Fruit fly (Drosophila melanogaster) whole organism, embryonic: ENCODE results near the gene Ssu72.

ENCODE experiments used
- Adf1 ChIP-seq: fragments of 200-800 bp; sonication (Bioruptor generic); IDR thresholded peaks from 2 replicates; pipeline ENCODE4 v1.3.6; 2022; ENCODE audit warnings: missing biosample characterization, missing genetic modification characterization
- CG10565 ChIP-seq: fragments of 200-800 bp; sonication (Bioruptor generic); optimal IDR thresholded peaks from 3 replicates; lab custom pipeline; 2016; ENCODE audit warnings: missing biosample characterization, mild to moderate bottlenecking, missing genetic modification characterization
- CG12942 ChIP-seq: fragments of 200-800 bp; sonication (Bioruptor generic); optimal IDR thresholded peaks from 3 replicates; lab custom pipeline; 2016; ENCODE audit warnings: missing biosample characterization, missing genetic modification characterization
- CG14014 ChIP-seq: fragments of 200-800 bp; sonication (Bioruptor generic); IDR thresholded peaks from 2 replicates; pipeline ENCODE4 v1.3.6; 2022; ENCODE audit warnings: missing biosample characterization, missing genetic modification characterization
- CG15601 ChIP-seq: fragments of 200-800 bp; sonication (Bioruptor generic); optimal IDR thresholded peaks from 3 replicates; lab custom pipeline; 2019; ENCODE audit warnings: missing biosample characterization, mild to moderate bottlenecking, missing genetic modification characterization, moderate library complexity
- CG15696 ChIP-seq: fragments of 200-800 bp; sonication (Bioruptor generic); optimal IDR thresholded peaks from 2 replicates; lab custom pipeline; 2019; ENCODE audit warnings: missing biosample characterization, mild to moderate bottlenecking, missing genetic modification characterization, moderate library complexity
- CG1602 ChIP-seq: fragments of 200-800 bp; sonication (Bioruptor generic); optimal IDR thresholded peaks from 3 replicates; lab custom pipeline; 2016; ENCODE audit warnings: missing biosample characterization, missing genetic modification characterization
- CG17186 ChIP-seq: fragments of 200-800 bp; sonication (Bioruptor generic); optimal IDR thresholded peaks from 3 replicates; lab custom pipeline; 2017; ENCODE audit warnings: missing biosample characterization, missing genetic modification reagents, missing genetic modification characterization
- CG17612 ChIP-seq: fragments of 200-800 bp; sonication (Bioruptor generic); IDR thresholded peaks from 2 replicates; pipeline ENCODE4 v1.3.6; 2022; ENCODE audit warnings: missing biosample characterization, missing genetic modification characterization
- CG18599 ChIP-seq: fragments of 200-800 bp; sonication (Bioruptor generic); optimal IDR thresholded peaks from 3 replicates; lab custom pipeline; 2017; ENCODE audit warnings: missing biosample characterization, missing genetic modification characterization, mild to moderate bottlenecking, moderate library complexity, missing genetic modification reagents
- CG30020 ChIP-seq: fragments of 200-800 bp; optimal IDR thresholded peaks from 2 replicates; lab custom pipeline; 2019; ENCODE audit warnings: missing biosample characterization, mild to moderate bottlenecking, missing genetic modification characterization, moderate library complexity
- CG31224 ChIP-seq: fragments of 200-800 bp; sonication (Bioruptor generic); IDR thresholded peaks from 2 replicates; pipeline ENCODE4 v1.3.6; 2022; ENCODE audit warnings: missing biosample characterization, missing genetic modification characterization
- CG4707 ChIP-seq: fragments of 200-800 bp; sonication (Bioruptor generic); optimal IDR thresholded peaks from 2 replicates; lab custom pipeline; 2018; ENCODE audit warnings: missing biosample characterization, mild to moderate bottlenecking, missing genetic modification characterization, moderate library complexity
- CG6175 ChIP-seq: fragments of 200-800 bp; sonication (Bioruptor generic); IDR thresholded peaks from 3 replicates; pipeline ENCODE4 v1.3.6; 2022; ENCODE audit warnings: missing biosample characterization, missing genetic modification characterization
- CG8924 ChIP-seq: fragments of 200-800 bp; optimal IDR thresholded peaks from 3 replicates; lab custom pipeline; 2019; ENCODE audit warnings: missing biosample characterization, mild to moderate bottlenecking, missing genetic modification characterization, moderate library complexity
- CG9876 ChIP-seq: fragments of 200-800 bp; sonication (Bioruptor generic); optimal IDR thresholded peaks from 2 replicates; lab custom pipeline; 2016; ENCODE audit warnings: missing biosample characterization, missing genetic modification characterization
- Deaf1 ChIP-seq: fragments of 200-800 bp; optimal IDR thresholded peaks from 3 replicates; lab custom pipeline; 2019; ENCODE audit warnings: missing biosample characterization, mild to moderate bottlenecking, missing genetic modification characterization, moderate library complexity
- Dp ChIP-seq: fragments of 200-800 bp; sonication (Bioruptor generic); optimal IDR thresholded peaks from 2 replicates; lab custom pipeline; 2018; ENCODE audit warnings: missing biosample characterization, mild to moderate bottlenecking, missing genetic modification characterization, moderate library complexity
- GATAe ChIP-seq: fragments of 200-800 bp; sonication (Bioruptor generic); conservative IDR thresholded peaks from 2 replicates; pipeline ENCODE4 v1.3.6; 2022; ENCODE audit warnings: missing biosample characterization, missing genetic modification characterization
- Gsc ChIP-seq: fragments of 200-800 bp; sonication (Bioruptor generic); IDR thresholded peaks from 2 replicates; pipeline ENCODE4 v1.3.6; 2022; ENCODE audit warnings: missing biosample characterization, missing genetic modification characterization
- HLH4C ChIP-seq: fragments of 200-800 bp; sonication (Bioruptor generic); IDR thresholded peaks from 3 replicates; pipeline ENCODE4 v1.3.6; 2022; ENCODE audit warnings: missing biosample characterization, missing genetic modification characterization; ENCODE audit not compliant: partially characterized antibody
- HmgD ChIP-seq: fragments of 200-800 bp; sonication (Bioruptor generic); optimal IDR thresholded peaks from 3 replicates; lab custom pipeline; 2016; ENCODE audit warnings: missing biosample characterization, missing genetic modification characterization
- HmgZ ChIP-seq: fragments of 200-800 bp; sonication (Bioruptor generic); optimal IDR thresholded peaks from 2 replicates; lab custom pipeline; 2018; ENCODE audit warnings: missing biosample characterization, mild to moderate bottlenecking, missing genetic modification characterization
- Hr39 ChIP-seq: fragments of >200 bp; optimal IDR thresholded peaks from 2 replicates; lab custom pipeline; 2017
- MBD-R2 ChIP-seq: fragments of 200-800 bp; sonication (Bioruptor generic); IDR thresholded peaks from 2 replicates; pipeline ENCODE4 v1.3.6; 2022; ENCODE audit warnings: missing biosample characterization, missing genetic modification characterization
- Rfx ChIP-seq: fragments of 200-800 bp; sonication (Bioruptor generic); IDR thresholded peaks from 2 replicates; pipeline ENCODE4 v1.3.6; 2022; ENCODE audit warnings: missing biosample characterization, missing genetic modification characterization
- Side ChIP-seq: fragments of 200-800 bp; sonication (Bioruptor generic); optimal IDR thresholded peaks from 2 replicates; lab custom pipeline; 2016; ENCODE audit warnings: missing biosample characterization, missing genetic modification characterization
- Stat92E ChIP-seq, 3 experiments: fragments of >200 bp in 2 of 3; fragments of 200-800 bp in 1 of 3; sonication (Bioruptor generic) in 1 of 3; optimal IDR thresholded peaks; 2 replicates each; lab custom pipeline; 2017 to 2019; ENCODE audit warnings: missing biosample characterization in 3 of 3, missing genetic modification characterization in 3 of 3, mild to moderate bottlenecking in 1 of 3, moderate library complexity in 1 of 3
- abd-A ChIP-seq: fragments of 200-800 bp; sonication (Bioruptor generic); optimal IDR thresholded peaks from 3 replicates; lab custom pipeline; 2019; ENCODE audit warnings: missing biosample characterization, mild to moderate bottlenecking, missing genetic modification characterization, moderate library complexity
- aop ChIP-seq: fragments of 200-800 bp; sonication (Bioruptor generic); IDR thresholded peaks from 2 replicates; pipeline ENCODE4 v1.3.6; 2022; ENCODE audit warnings: missing biosample characterization, missing genetic modification characterization
- ap ChIP-seq: fragments of 200-800 bp; sonication (Bioruptor generic); IDR thresholded peaks from 2 replicates; pipeline ENCODE4 v1.3.6; 2022; ENCODE audit warnings: missing biosample characterization, missing genetic modification characterization
- ash1 ChIP-seq: fragments of 200-800 bp; sonication (Bioruptor generic); optimal IDR thresholded peaks from 2 replicates; lab custom pipeline; 2018; ENCODE audit warnings: missing biosample characterization, mild to moderate bottlenecking, missing genetic modification characterization
- bab2 ChIP-seq: fragments of 200-800 bp; sonication (Bioruptor generic); optimal IDR thresholded peaks from 2 replicates; lab custom pipeline; 2016; ENCODE audit warnings: missing biosample characterization, missing genetic modification characterization
- cad ChIP-seq: fragments of >200 bp; optimal IDR thresholded peaks from 2 replicates; lab custom pipeline; 2017; ENCODE audit warnings: missing biosample characterization, missing genetic modification characterization
- caup ChIP-seq: fragments of 200-800 bp; sonication (Bioruptor generic); optimal IDR thresholded peaks from 3 replicates; lab custom pipeline; 2017; ENCODE audit warnings: missing biosample characterization, mild to moderate bottlenecking, missing genetic modification characterization, moderate library complexity; ENCODE audit not compliant: severe bottlenecking
- cg ChIP-seq: fragments of 200-800 bp; sonication (Bioruptor generic); optimal IDR thresholded peaks from 3 replicates; lab custom pipeline; 2019; ENCODE audit warnings: missing biosample characterization, mild to moderate bottlenecking, missing genetic modification characterization, moderate library complexity
- crc ChIP-seq: fragments of 200-800 bp; sonication (Bioruptor generic); optimal IDR thresholded peaks from 2 replicates; lab custom pipeline; 2016; ENCODE audit warnings: missing biosample characterization, missing genetic modification characterization
- cwo ChIP-seq: fragments of 200-800 bp; sonication (Bioruptor generic); optimal IDR thresholded peaks from 3 replicates; lab custom pipeline; 2017; ENCODE audit warnings: missing biosample characterization, missing genetic modification characterization, mild to moderate bottlenecking, moderate library complexity, missing genetic modification reagents
- emc ChIP-seq: fragments of 200-800 bp; sonication (Bioruptor generic); optimal IDR thresholded peaks from 2 replicates; lab custom pipeline; 2016; ENCODE audit warnings: missing biosample characterization, missing genetic modification characterization
- ham ChIP-seq: fragments of 200-800 bp; sonication (Bioruptor generic); IDR thresholded peaks from 2 replicates; pipeline ENCODE4 v1.3.6; 2022; ENCODE audit warnings: missing biosample characterization, missing genetic modification characterization
- her ChIP-seq: fragments of 200-800 bp; sonication (Bioruptor generic); optimal IDR thresholded peaks from 2 replicates; lab custom pipeline; 2016; ENCODE audit warnings: missing biosample characterization, missing genetic modification characterization
- kay ChIP-seq: fragments of 200-800 bp; sonication (Bioruptor generic); optimal IDR thresholded peaks from 2 replicates; lab custom pipeline; 2016; ENCODE audit warnings: missing biosample characterization, missing genetic modification characterization
- pita ChIP-seq: fragments of 200-800 bp; sonication (Bioruptor generic); optimal IDR thresholded peaks from 2 replicates; lab custom pipeline; 2017; ENCODE audit warnings: missing biosample characterization, mild to moderate bottlenecking, missing genetic modification characterization
- seq ChIP-seq: fragments of 200-800 bp; sonication (Bioruptor generic); IDR thresholded peaks from 2 replicates; pipeline ENCODE4 v1.3.6; 2022; ENCODE audit warnings: missing biosample characterization, missing genetic modification characterization
- slp2 ChIP-seq: fragments of 200-800 bp; sonication (Bioruptor generic); optimal IDR thresholded peaks from 2 replicates; lab custom pipeline; 2016; ENCODE audit warnings: missing biosample characterization, missing genetic modification characterization
- sug ChIP-seq: fragments of 200-800 bp; optimal IDR thresholded peaks from 2 replicates; lab custom pipeline; 2019; ENCODE audit warnings: missing biosample characterization, mild to moderate bottlenecking, missing genetic modification characterization, moderate library complexity
- tna ChIP-seq: fragments of 200-800 bp; sonication (Bioruptor generic); IDR thresholded peaks from 2 replicates; pipeline ENCODE4 v1.3.6; 2022; ENCODE audit warnings: missing biosample characterization, missing genetic modification characterization; ENCODE audit not compliant: partially characterized antibody
- ttk ChIP-seq: fragments of 200-800 bp; sonication (Bioruptor generic); IDR thresholded peaks from 2 replicates; pipeline ENCODE4 v2.1.2; 2022; ENCODE audit warnings: missing biosample characterization, missing genetic modification characterization
- tx ChIP-seq: fragments of 200-800 bp; sonication (Bioruptor generic); optimal IDR thresholded peaks from 2 replicates; lab custom pipeline; 2016; ENCODE audit warnings: missing biosample characterization, missing genetic modification characterization
- z ChIP-seq: fragments of 200-800 bp; sonication (Bioruptor generic); IDR thresholded peaks from 3 replicates; pipeline ENCODE4 v1.3.6; 2022; ENCODE audit warnings: missing biosample characterization, missing genetic modification characterization
- zf30C ChIP-seq: fragments of 200-800 bp; sonication (Bioruptor generic); optimal IDR thresholded peaks from 3 replicates; lab custom pipeline; 2018; ENCODE audit warnings: missing biosample characterization, mild to moderate bottlenecking, missing genetic modification characterization

The Ssu72 gene

DNA sequence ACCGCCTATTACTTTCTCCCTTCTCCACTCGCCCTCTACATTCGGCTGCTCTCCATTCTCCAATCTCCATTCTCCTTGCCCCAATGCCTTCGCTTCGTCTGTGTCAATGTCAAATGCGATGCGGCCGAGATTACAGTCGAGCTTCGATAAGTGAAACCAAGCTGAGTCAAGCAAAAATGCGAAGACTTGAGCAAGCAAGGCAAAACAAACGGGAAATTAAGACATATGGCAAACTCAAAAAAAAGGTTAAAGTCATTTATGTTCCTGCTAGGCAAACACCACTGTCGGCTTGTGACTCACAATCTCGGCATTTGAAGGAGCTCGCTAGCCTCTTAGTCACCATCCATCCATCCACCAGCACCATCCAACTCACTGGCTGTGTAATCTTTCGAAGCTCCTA is 4.0 kb downstream of the Ssu72 start (continued):
- TF ChIP-seq zf30C (GFP tag; lab: Kevin White, UChicago) (no peak), CG15696 (tag; lab: Kevin White, UChicago) (peak; percentile 97), pita (GFP tag; lab: Kevin White, UChicago) (no peak), CG17186 (GFP tag; lab: Kevin White, UChicago) (peak; percentile 64), ash1 (peak; percentile 42), tna (GFP tag; lab: Robert Waterston, UW) (no peak), CG10565 (GFP tag; lab: Kevin White, UChicago) (peak; percentile 90), z (0 out of 3 replicates have a peak, but pooled peaks have one; percentile 38), Hr39 (no peak), seq (peak; percentile 95), CG9876 (GFP tag; lab: Kevin White, UChicago) (peak; percentile 98), tx (GFP tag; lab: Kevin White, UChicago) (peak; percentile 97), HmgZ (peak; percentile 98), CG8924 (tag; lab: Kevin White, UChicago) (peak; percentile 94), cad (GFP tag; lab: Kevin White, UChicago) (no peak), cg (no peak), CG17612 (GFP tag; lab: Robert Waterston, UW) (peak; percentile 81), CG6175 (GFP tag; lab: Robert Waterston, UW) (peak; percentile 89), HLH4C (no peak), CG15601 (tag; lab: Kevin White, UChicago) (peak; percentile 95), CG18599 (GFP tag; lab: Kevin White, UChicago) (peak; percentile 95), CG1602 (peak; percentile 96), ap (GFP tag; lab: Robert Waterston, UW) (peak; percentile 91), CG31224 (GFP tag; lab: Robert Waterston, UW) (peak; percentile 79), aop (GFP tag; lab: Robert Waterston, UW) (peak; percentile 89), HmgD (GFP tag; lab: Kevin White, UChicago) (peak; percentile 92), kay (GFP tag; lab: Kevin White, UChicago) (peak; percentile 100), Deaf1 (tag; lab: Kevin White, UChicago) (peak; percentile 77), GATAe (GFP tag; lab: Robert Waterston, UW) (peak; percentile 75), abd-A (no peak), ham (peak; percentile 77), her (GFP tag; lab: Kevin White, UChicago) (peak; percentile 97), Rfx (GFP tag; lab: Robert Waterston, UW) (peak; percentile 95), CG12942 (GFP tag; lab: Kevin White, UChicago) (peak; percentile 97), Side (GFP tag; lab: Kevin White, UChicago) (peak; percentile 99), bab2 (peak; percentile 98), Adf1 (peak; percentile 68), crc (peak; percentile 97), caup (peak; percentile 90), ttk (peak; percentile 91), CG4707 (peak; percentile 93), slp2 (GFP tag; lab: Kevin White, UChicago) (peak; percentile 90), emc (peak; percentile 78), Gsc (GFP tag; lab: Robert Waterston, UW) (peak; percentile 86), CG30020 (tag; lab: Kevin White, UChicago) (peak; percentile 81), cwo (GFP tag; lab: Kevin White, UChicago) (peak; percentile 86), Stat92E (GFP tag; optimal IDR thresholded peaks at IDR 0.05; lab: Kevin White, UChicago) (peak in 1 of 3 experiments; percentile 90), sug (tag; lab: Kevin White, UChicago) (peak; percentile 94), Dp (GFP tag; lab: Kevin White, UChicago) (peak; percentile 12), MBD-R2 (peak; percentile 83), CG14014 (GFP tag; lab: Robert Waterston, UW) (peak; percentile 96)
